Worm (Caenorhabditis elegans) whole organism, L4 larva: ENCODE measurements around the gene kdp-1.
"Not testable (repeated sequence)": the region's sequence is repeated elsewhere in the genome, so short reads cannot be mapped to it uniquely, and the experiment has no call there.

Experiments used
- ceh-82 ChIP-seq: sonication (generic microtip); optimal IDR thresholded peaks from 2 replicates; lab custom pipeline; 2017; ENCODE audit warnings: missing biosample characterization, missing genetic modification characterization
- snpc-1.2 ChIP-seq: fragments of 200-800 bp; sonication (Bioruptor generic); IDR thresholded peaks from 2 replicates; pipeline ENCODE4 v1.3.6; 2022; ENCODE audit warnings: missing genetic modification reagents, missing genetic modification characterization, missing compliant biosample characterization

- TF ChIP-seq snpc-1.2 (GFP tag; lab: Robert Waterston, UW); ceh-82 (tag; lab: Kevin White, UChicago): not testable (repeated sequence)
Observed at ce11 chrIV:13262849-13263248, 37.1 kb upstream of the kdp-1 start.
